Fruit fly (Drosophila melanogaster): ENCODE data around the gene Polr2H.

Polr2H gene

dm6 chr3L:21679687-21680086 is 49.0 kb upstream of the Polr2H start, which contains the start of the genes Als2 and CG11248 (continued):
- TF ChIP-seq CG3847 (GFP tag; IDR thresholded peaks at IDR 0.05): peak; percentile 82
- TF ChIP-seq CG7963 (GFP tag; IDR thresholded peaks at IDR 0.05; ENCODE audit: partially characterized antibody): no peak
- peak; percentile 81 for TF ChIP-seq CG11456 (GFP tag; IDR thresholded peaks at IDR 0.05)
- TF ChIP-seq PHDP (tag; optimal IDR thresholded peaks at IDR 0.05): no peak
- peak; percentile 72 for TF ChIP-seq twi (tag; optimal IDR thresholded peaks at IDR 0.05)
- no peak for TF ChIP-seq tap (tag; optimal IDR thresholded peaks at IDR 0.05)
- no peak for TF ChIP-seq hb (GFP tag; IDR thresholded peaks at IDR 0.05; ENCODE audit: partially characterized antibody)
- TF ChIP-seq az2 (GFP tag; optimal IDR thresholded peaks at IDR 0.05): peak; percentile 77
- TF ChIP-seq CG10209 (GFP tag; optimal IDR thresholded peaks at IDR 0.05): peak; percentile 41
- peak; percentile 14; the same call in 1 of the 2 replicates for TF ChIP-seq CG1024 (GFP tag; IDR thresholded peaks at IDR 0.05)
- peak; percentile 82 for TF ChIP-seq CG2678 (tag; optimal IDR thresholded peaks at IDR 0.05)
- TF ChIP-seq CG15601 (tag; optimal IDR thresholded peaks at IDR 0.05): peak; percentile 69
- TF ChIP-seq CG10274 (GFP tag; optimal IDR thresholded peaks at IDR 0.05): no peak
- peak; percentile 69 for TF ChIP-seq CG10979 (tag; optimal IDR thresholded peaks at IDR 0.05)
- no peak for TF ChIP-seq CG6791 (GFP tag; IDR thresholded peaks at IDR 0.05; ENCODE audit: partially characterized antibody)
- 0 out of 2 replicates have a peak, but pooled peaks have one; percentile 22 for TF ChIP-seq stc (GFP tag; IDR thresholded peaks at IDR 0.05)
- 0 out of 3 replicates have a peak, but pooled peaks have one; percentile 50 for TF ChIP-seq CG7357 (GFP tag; IDR thresholded peaks at IDR 0.05)
- peak; percentile 84 for TF ChIP-seq slbo (GFP tag; IDR thresholded peaks at IDR 0.05)
- no peak for TF ChIP-seq run (tag; optimal IDR thresholded peaks at IDR 0.05)
- peak; percentile 79 for TF ChIP-seq HLH54F (GFP tag; optimal IDR thresholded peaks at IDR 0.05)
- peak; percentile 40; the same call in 1 of the 2 replicates for TF ChIP-seq Rx (GFP tag; IDR thresholded peaks at IDR 0.05)
- TF ChIP-seq salm (tag; optimal IDR thresholded peaks at IDR 0.05): no peak
- TF ChIP-seq pnt (GFP tag; optimal IDR thresholded peaks at IDR 0.05): peak; percentile 75
- TF ChIP-seq CHES-1-like (GFP tag; optimal IDR thresholded peaks at IDR 0.05): peak; percentile 77
- TF ChIP-seq CG1792 (GFP tag; optimal IDR thresholded peaks at IDR 0.05): peak; percentile 26
- TF ChIP-seq unc-4 (GFP tag; IDR thresholded peaks at IDR 0.05; ENCODE audit: partially characterized antibody): no peak
- TF ChIP-seq CrebB (tag; optimal IDR thresholded peaks at IDR 0.05): no peak
- peak; percentile 78 for TF ChIP-seq ssp (GFP tag; IDR thresholded peaks at IDR 0.05)
- no peak for TF ChIP-seq CG7556 (GFP tag; optimal IDR thresholded peaks at IDR 0.05)
- TF ChIP-seq nmo (GFP tag; optimal IDR thresholded peaks at IDR 0.05): peak; percentile 90
- peak; percentile 83 for TF ChIP-seq grau (tag; optimal IDR thresholded peaks at IDR 0.05)
- TF ChIP-seq gfzf (GFP tag; optimal IDR thresholded peaks at IDR 0.05): peak; percentile 79
- no peak for TF ChIP-seq GATAe (GFP tag; conservative IDR thresholded peaks at IDR 0.05)
- peak; percentile 67; the same call in 1 of the 3 replicates for TF ChIP-seq ken (GFP tag; IDR thresholded peaks at IDR 0.05)
- TF ChIP-seq toy (GFP tag; IDR thresholded peaks at IDR 0.05): no peak
- TF ChIP-seq otp (GFP tag; IDR thresholded peaks at IDR 0.05): peak; percentile 34; the same call in 1 of the 3 replicates
- peak; percentile 74 for TF ChIP-seq sob (GFP tag; IDR thresholded peaks at IDR 0.05)
- TF ChIP-seq CoRest (tag; optimal IDR thresholded peaks at IDR 0.05): peak; percentile 87
- TF ChIP-seq CG4707 (GFP tag; optimal IDR thresholded peaks at IDR 0.05): no peak
- no peak for TF ChIP-seq CG34224 (GFP tag; IDR thresholded peaks at IDR 0.05; ENCODE audit: partially characterized antibody)
- TF ChIP-seq CkIIα-i1 (GFP tag; IDR thresholded peaks at IDR 0.05): no peak
- no peak; the same call in 1 of the 3 replicates for TF ChIP-seq CG17361 (GFP tag; IDR thresholded peaks at IDR 0.05)
- no peak for TF ChIP-seq Hmr (GFP tag; optimal IDR thresholded peaks at IDR 0.05)
- peak; percentile 29 for TF ChIP-seq Nf-YB (GFP tag; optimal IDR thresholded peaks at IDR 0.05)
- TF ChIP-seq Sry-β (GFP tag; optimal IDR thresholded peaks at IDR 0.05): peak; percentile 61
- no peak for TF ChIP-seq Dref (GFP tag; IDR thresholded peaks at IDR 0.05)
- TF ChIP-seq CG17359 (tag; optimal IDR thresholded peaks at IDR 0.05): peak; percentile 59
- no peak for TF ChIP-seq Optix (GFP tag; IDR thresholded peaks at IDR 0.05)
- peak; percentile 33; the same call in 1 of the 2 replicates for TF ChIP-seq wdn (GFP tag; IDR thresholded peaks at IDR 0.05)
- peak; percentile 77 for TF ChIP-seq mam (GFP tag; optimal IDR thresholded peaks at IDR 0.05)

Data from whole organism, embryonic.